Fruit fly (Drosophila melanogaster): Measurements from ENCODE around the gene CG9213.
A peak's percentile ranks its signal among the peaks of the same experiment; 100 is the strongest.

The CG9213 gene

DNA sequence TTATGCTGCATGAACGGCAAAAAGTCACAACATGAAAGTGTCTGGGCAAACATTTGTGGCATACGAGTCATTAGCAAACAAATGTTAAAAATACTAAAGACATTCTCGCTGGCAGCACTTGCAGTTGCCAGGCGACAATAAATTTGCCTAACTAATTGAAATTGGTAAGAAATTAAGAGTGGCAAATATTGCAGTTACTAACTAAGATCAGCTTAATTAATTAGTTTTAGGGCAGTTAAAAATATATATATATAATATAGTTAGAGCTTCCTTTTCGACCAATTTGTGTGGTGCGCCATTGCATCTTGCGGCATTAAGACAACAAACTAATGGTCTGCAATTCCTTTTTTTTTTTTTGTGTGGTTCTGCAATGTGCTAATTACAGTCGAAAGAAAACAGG lies 43.6 kb upstream of the CG9213 start (continued):
- 0 out of 2 replicates have a peak, but pooled peaks have one; percentile 16 for TF ChIP-seq CG4404 (GFP tag; IDR thresholded peaks at IDR 0.05)
- TF ChIP-seq CG1233 (GFP tag; optimal IDR thresholded peaks at IDR 0.05): no peak
- TF ChIP-seq da (GFP tag; optimal IDR thresholded peaks at IDR 0.05): no peak
- TF ChIP-seq CG3281 (GFP tag; optimal IDR thresholded peaks at IDR 0.05): no peak
- no peak for TF ChIP-seq CG18619 (GFP tag; optimal IDR thresholded peaks at IDR 0.05)
- no peak for TF ChIP-seq CG17612 (GFP tag; IDR thresholded peaks at IDR 0.05)
- TF ChIP-seq Hsf (GFP tag; optimal IDR thresholded peaks at IDR 0.05): no peak
- TF ChIP-seq Asciz (GFP tag; optimal IDR thresholded peaks at IDR 0.05): peak; percentile 10
- TF ChIP-seq Oli (tag; optimal IDR thresholded peaks at IDR 0.05): peak; percentile 41
- no peak for TF ChIP-seq CG2116 (GFP tag; optimal IDR thresholded peaks at IDR 0.05)
- TF ChIP-seq Dek (tag; optimal IDR thresholded peaks at IDR 0.05): no peak
- TF ChIP-seq gsb (GFP tag; IDR thresholded peaks at IDR 0.05): no peak
- TF ChIP-seq dimm (GFP tag; IDR thresholded peaks at IDR 0.05): no peak
- TF ChIP-seq CG13424 (tag; optimal IDR thresholded peaks at IDR 0.05): peak; percentile 5
- peak; percentile 47; the same call in 1 of the 2 replicates for TF ChIP-seq ap (GFP tag; IDR thresholded peaks at IDR 0.05)
- no peak for TF ChIP-seq Hr39 (optimal IDR thresholded peaks at IDR 0.05)
- no peak for TF ChIP-seq Taf1 (GFP tag; IDR thresholded peaks at IDR 0.05)
- peak; percentile 12 for TF ChIP-seq PHDP (tag; optimal IDR thresholded peaks at IDR 0.05)
- no peak for TF ChIP-seq sd (tag; optimal IDR thresholded peaks at IDR 0.05)
- no peak for TF ChIP-seq gro (GFP tag; optimal IDR thresholded peaks at IDR 0.05)
- TF ChIP-seq Hmr (GFP tag; optimal IDR thresholded peaks at IDR 0.05): no peak
- peak; percentile 44; the same call in 1 of the 3 replicates for TF ChIP-seq CG7357 (GFP tag; IDR thresholded peaks at IDR 0.05)
- TF ChIP-seq CG12744 (GFP tag; optimal IDR thresholded peaks at IDR 0.05): no peak
- no peak for TF ChIP-seq CG16863 (GFP tag; optimal IDR thresholded peaks at IDR 0.05)
- TF ChIP-seq bcd (GFP tag; optimal IDR thresholded peaks at IDR 0.05): no peak
- TF ChIP-seq Atf3 (GFP tag; optimal IDR thresholded peaks at IDR 0.05): no peak
- TF ChIP-seq hb (GFP tag; IDR thresholded peaks at IDR 0.05; ENCODE audit: partially characterized antibody): no peak
- TF ChIP-seq toy (GFP tag; IDR thresholded peaks at IDR 0.05): no peak
- no peak for TF ChIP-seq ab (GFP tag; optimal IDR thresholded peaks at IDR 0.05)
- no peak for TF ChIP-seq stwl (tag; optimal IDR thresholded peaks at IDR 0.05)
- no peak for TF ChIP-seq slou (GFP tag; optimal IDR thresholded peaks at IDR 0.05)
- TF ChIP-seq CG13775 (GFP tag; optimal IDR thresholded peaks at IDR 0.05): peak; percentile 39
- TF ChIP-seq CoRest (tag; optimal IDR thresholded peaks at IDR 0.05): peak; percentile 26
- TF ChIP-seq Abd-B (GFP tag; optimal IDR thresholded peaks at IDR 0.05): no peak
- TF ChIP-seq CG10959 (GFP tag; IDR thresholded peaks at IDR 0.05): 0 out of 2 replicates have a peak, but pooled peaks have one; percentile 28
- no peak for TF ChIP-seq Sox100B (GFP tag; optimal IDR thresholded peaks at IDR 0.05)
- peak; percentile 2 for TF ChIP-seq CG30431 (GFP tag; optimal IDR thresholded peaks at IDR 0.05)
- TF ChIP-seq NK7.1 (GFP tag; optimal IDR thresholded peaks at IDR 0.05): no peak
- TF ChIP-seq CG17186 (GFP tag; optimal IDR thresholded peaks at IDR 0.05): no peak
- peak; percentile 49 for TF ChIP-seq Blimp-1 (GFP tag; optimal IDR thresholded peaks at IDR 0.05)
- TF ChIP-seq YL-1 (GFP tag; optimal IDR thresholded peaks at IDR 0.05): no peak
- TF ChIP-seq ato (GFP tag; IDR thresholded peaks at IDR 0.05; ENCODE audit: partially characterized antibody): no peak
- TF ChIP-seq klu (GFP tag; IDR thresholded peaks at IDR 0.05): no peak
- TF ChIP-seq C15 (GFP tag; IDR thresholded peaks at IDR 0.05): no peak
- no peak for TF ChIP-seq Bdp1 (GFP tag; optimal IDR thresholded peaks at IDR 0.05)
- TF ChIP-seq Dfd (GFP tag; optimal IDR thresholded peaks at IDR 0.05): no peak
- no peak for TF ChIP-seq CG9817 (tag; optimal IDR thresholded peaks at IDR 0.05)
- TF ChIP-seq gcm2 (GFP tag; optimal IDR thresholded peaks at IDR 0.05): no peak
- TF ChIP-seq ftz-f1 (GFP tag; optimal IDR thresholded peaks at IDR 0.05): no peak
- no peak for TF ChIP-seq TFAM (GFP tag; optimal IDR thresholded peaks at IDR 0.05)
- TF ChIP-seq CG18262 (tag; optimal IDR thresholded peaks at IDR 0.05): peak; percentile 65
- TF ChIP-seq sob (GFP tag; IDR thresholded peaks at IDR 0.05): no peak
